Worm (Caenorhabditis elegans): ENCODE data around the gene ipla-1.

DNA sequence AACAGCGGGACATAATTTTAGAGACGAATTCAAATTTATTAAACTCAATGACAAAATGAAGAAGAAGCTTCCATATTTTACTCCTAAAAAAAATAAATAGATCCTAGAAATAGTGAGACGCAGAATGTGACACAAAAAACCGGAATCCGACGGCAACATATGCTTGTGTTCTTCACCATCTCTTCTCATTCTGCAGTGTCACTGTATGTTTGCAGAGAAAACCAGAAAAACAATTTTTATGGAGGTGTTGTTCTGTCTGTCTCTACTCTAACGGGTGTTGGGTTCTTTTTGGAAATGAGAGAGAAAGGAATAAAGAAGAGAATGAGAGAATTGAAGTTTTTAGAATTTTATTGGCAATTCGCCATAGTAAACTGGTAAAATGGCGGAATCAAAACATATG, 37.7 kb upstream of the ipla-1 start:
- TF ChIP-seq ceh-13 (GFP tag; optimal IDR thresholded peaks at IDR 0.05) (no peak), ama-1 (optimal IDR thresholded peaks at IDR 0.05) (no peak), ceh-36 (tag; optimal IDR thresholded peaks at IDR 0.05) (no peak), tbx-37 (GFP tag; conservative IDR thresholded peaks at IDR 0.05) (no peak), tra-4 (tag; optimal IDR thresholded peaks at IDR 0.05) (no peak), hmg-4 (GFP tag; optimal IDR thresholded peaks at IDR 0.05) (no peak), B0310.2 (tag; optimal IDR thresholded peaks at IDR 0.05) (no peak), pes-1 (GFP tag; IDR thresholded peaks at IDR 0.05) (no peak), sea-1 (GFP tag; conservative IDR thresholded peaks at IDR 0.05) (no peak), hnd-1 (tag; optimal IDR thresholded peaks at IDR 0.05) (no peak), aly-1 (tag; optimal IDR thresholded peaks at IDR 0.05) (no peak), hmbx-1 (tag; optimal IDR thresholded peaks at IDR 0.05) (no peak), ets-7 (tag; optimal IDR thresholded peaks at IDR 0.05) (no peak)
